Fruit fly (Drosophila melanogaster): ENCODE data around the gene f-cup.

The f-cup gene

dm6 chr3R:13685969-13686368, 14.7 kb downstream of the f-cup start:
- no peak for TF ChIP-seq fd59A (GFP tag; optimal IDR thresholded peaks at IDR 0.05)
- no peak for TF ChIP-seq Sox102F (GFP tag; optimal IDR thresholded peaks at IDR 0.05)
- no peak for TF ChIP-seq CG11762 (GFP tag; optimal IDR thresholded peaks at IDR 0.05; ENCODE audit: insufficient read depth)
- TF ChIP-seq dsx (GFP tag; optimal IDR thresholded peaks at IDR 0.05; ENCODE audit: poor library complexity, severe bottlenecking) = no peak
- no peak for TF ChIP-seq acj6 (GFP tag; optimal IDR thresholded peaks at IDR 0.05)
- TF ChIP-seq CG8319 (GFP tag; optimal IDR thresholded peaks at IDR 0.05) = no peak
- TF ChIP-seq CG11902 (GFP tag; optimal IDR thresholded peaks at IDR 0.05) = no peak

dm6 chr3R:13684569-13685402, 15.9 kb downstream of the f-cup start:
- no peak for TF ChIP-seq CG11902 (GFP tag; optimal IDR thresholded peaks at IDR 0.05)
- TF ChIP-seq CG1621 (tag; optimal IDR thresholded peaks at IDR 0.05) = no peak
- TF ChIP-seq CG6854 (GFP tag; optimal IDR thresholded peaks at IDR 0.05) = no peak
- TF ChIP-seq Eip75B (GFP tag; optimal IDR thresholded peaks at IDR 0.05) = no peak
- no peak for TF ChIP-seq CG6163 (GFP tag; IDR thresholded peaks at IDR 0.05)
- TF ChIP-seq esn (GFP tag; optimal IDR thresholded peaks at IDR 0.05) = no peak
- TF ChIP-seq CG16779 (tag; optimal IDR thresholded peaks at IDR 0.05) = peak; percentile 22
- no peak for TF ChIP-seq CG31627 (GFP tag; optimal IDR thresholded peaks at IDR 0.05)
- no peak for TF ChIP-seq CG10669 (GFP tag; optimal IDR thresholded peaks at IDR 0.05)
- TF ChIP-seq CG10631 (GFP tag; optimal IDR thresholded peaks at IDR 0.05) = peak; percentile 4
- TF ChIP-seq Eip78C (GFP tag) = peak; percentile 55
- TF ChIP-seq svp (GFP tag) = peak; percentile 74
- peak in 1 of 2 experiments; percentile 4 for TF ChIP-seq salr (GFP tag; optimal IDR thresholded peaks at IDR 0.05)
- no peak for TF ChIP-seq CG15336 (GFP tag; IDR thresholded peaks at IDR 0.05)
- TF ChIP-seq CG11762 (GFP tag; optimal IDR thresholded peaks at IDR 0.05; ENCODE audit: insufficient read depth) = no peak
- TF ChIP-seq eg (GFP tag; IDR thresholded peaks at IDR 0.05) = no peak
- TF ChIP-seq CG3032 (tag; optimal IDR thresholded peaks at IDR 0.05) = no peak
- TF ChIP-seq CG11294 (GFP tag; IDR thresholded peaks at IDR 0.05) = no peak
- no peak for TF ChIP-seq fd85E (GFP tag; optimal IDR thresholded peaks at IDR 0.05)
- no peak for TF ChIP-seq pdm3 (GFP tag; optimal IDR thresholded peaks at IDR 0.05)
- TF ChIP-seq Met (GFP tag; optimal IDR thresholded peaks at IDR 0.05) = peak; percentile 29
- TF ChIP-seq CG7368 (GFP tag; optimal IDR thresholded peaks at IDR 0.05) = no peak
- peak in 1 of 2 experiments; percentile 26 for TF ChIP-seq ss (GFP tag; optimal IDR thresholded peaks at IDR 0.05)
- no peak for TF ChIP-seq CG8632 (GFP tag; optimal IDR thresholded peaks at IDR 0.05)
- TF ChIP-seq fkh (GFP tag; optimal IDR thresholded peaks at IDR 0.05) = no peak
- TF ChIP-seq Sox15 (GFP tag; optimal IDR thresholded peaks at IDR 0.05) = no peak
- no peak for TF ChIP-seq lz (GFP tag; optimal IDR thresholded peaks at IDR 0.05)
- no peak for TF ChIP-seq achi (GFP tag; optimal IDR thresholded peaks at IDR 0.05)
- no peak for TF ChIP-seq Gug (GFP tag; IDR thresholded peaks at IDR 0.05)
- TF ChIP-seq OdsH (GFP tag; optimal IDR thresholded peaks at IDR 0.05) = no peak
- TF ChIP-seq Hr4 (GFP tag; optimal IDR thresholded peaks at IDR 0.05) = peak; percentile 10
- no peak for TF ChIP-seq CG9139 (GFP tag; optimal IDR thresholded peaks at IDR 0.05)
- no peak for TF ChIP-seq Sox102F (GFP tag; optimal IDR thresholded peaks at IDR 0.05)
- TF ChIP-seq cyc (GFP tag; optimal IDR thresholded peaks at IDR 0.05) = no peak
- no peak for TF ChIP-seq Blimp-1 (GFP tag; optimal IDR thresholded peaks at IDR 0.05)
- TF ChIP-seq Ets96B (tag; optimal IDR thresholded peaks at IDR 0.05) = no peak
- TF ChIP-seq vri (GFP tag; optimal IDR thresholded peaks at IDR 0.05) = peak; percentile 43
- TF ChIP-seq Eip93F (GFP tag; optimal IDR thresholded peaks at IDR 0.05) = no peak
- TF ChIP-seq fd59A (GFP tag; optimal IDR thresholded peaks at IDR 0.05) = no peak
- TF ChIP-seq dac (GFP tag; optimal IDR thresholded peaks at IDR 0.05) = no peak
- TF ChIP-seq spab (GFP tag; optimal IDR thresholded peaks at IDR 0.05) = no peak
- TF ChIP-seq Hr39 (GFP tag; optimal IDR thresholded peaks at IDR 0.05) = no peak
- TF ChIP-seq Ets21C (GFP tag; optimal IDR thresholded peaks at IDR 0.05) = no peak
- TF ChIP-seq Sox14 (GFP tag; optimal IDR thresholded peaks at IDR 0.05) = no peak
- no peak for TF ChIP-seq Smox (GFP tag; optimal IDR thresholded peaks at IDR 0.05)
- peak; percentile 37 for TF ChIP-seq dsx (GFP tag; optimal IDR thresholded peaks at IDR 0.05; ENCODE audit: poor library complexity, severe bottlenecking)
